Worm (Caenorhabditis elegans) whole organism, L1 larva: Measurements from ENCODE around the gene R10H10.4.

Experiments
- lin-35 ChIP-seq, 2 experiments: fragments of 150-350 bp; optimal IDR thresholded peaks; 2 replicates each; lab custom pipeline; 2014; ENCODE audit warnings: missing biosample characterization in 2 of 2, missing genetic modification characterization in 2 of 2, missing genetic modification reagents in 2 of 2
- mdl-1 ChIP-seq, 2 experiments: fragments of 150-350 bp; optimal IDR thresholded peaks; 2 replicates each; lab custom pipeline; 2014 to 2017; ENCODE audit warnings: missing biosample characterization in 2 of 2, missing genetic modification characterization in 2 of 2, inconsistent platforms in 1 of 2
- skn-1 ChIP-seq: fragments of 150-350 bp; optimal IDR thresholded peaks from 2 replicates; lab custom pipeline; 2014; ENCODE audit warnings: missing biosample characterization, missing genetic modification characterization
- snpc-4 ChIP-seq: fragments of 150-350 bp; optimal IDR thresholded peaks from 2 replicates; lab custom pipeline; 2014; ENCODE audit warnings: missing biosample characterization, missing genetic modification characterization
- unc-62 ChIP-seq: fragments of 150-350 bp; optimal IDR thresholded peaks from 2 replicates; lab custom pipeline; 2014; ENCODE audit warnings: missing biosample characterization, missing genetic modification reagents, missing genetic modification characterization

- TF ChIP-seq lin-35 (GFP tag; optimal IDR thresholded peaks at IDR 0.05; lab: Kevin White, UChicago): no peak
- TF ChIP-seq unc-62: no peak
- no peak for TF ChIP-seq snpc-4
- no peak for TF ChIP-seq mdl-1 (tag; optimal IDR thresholded peaks at IDR 0.05; lab: Kevin White, UChicago)
- TF ChIP-seq skn-1 (tag; lab: Kevin White, UChicago): no peak
Measured at ce11 chrIV:10346948-10347347, 47.8 kb downstream of the R10H10.4 start.
